Fruit fly (Drosophila melanogaster) whole organism, pupa: ENCODE data around the gene Mt2.

Experiments
- CG14655 ChIP-seq: fragments of 200-800 bp; sonication (Bioruptor generic); optimal IDR thresholded peaks from 3 replicates; lab custom pipeline; 2017; ENCODE audit warnings: mild to moderate bottlenecking, missing biosample characterization, missing genetic modification reagents, missing genetic modification characterization
- CG15710 ChIP-seq: fragments of 200-800 bp; sonication (Bioruptor generic); optimal IDR thresholded peaks from 2 replicates; lab custom pipeline; 2018; ENCODE audit warnings: missing biosample characterization, mild to moderate bottlenecking, missing genetic modification characterization, moderate library complexity
- EcR ChIP-seq: fragments of 200-800 bp; sonication (Bioruptor generic); optimal IDR thresholded peaks from 3 replicates; lab custom pipeline; 2019; ENCODE audit warnings: missing biosample characterization, missing genetic modification characterization, mild to moderate bottlenecking, moderate library complexity, missing genetic modification reagents
- Pif1B ChIP-seq: fragments of 200-800 bp; sonication (Bioruptor generic); optimal IDR thresholded peaks from 3 replicates; lab custom pipeline; 2016; ENCODE audit warnings: missing biosample characterization, missing genetic modification characterization
- rn ChIP-seq: fragments of 200-800 bp; sonication (Bioruptor generic); IDR thresholded peaks from 2 replicates; pipeline ENCODE4 v1.3.6; 2022; ENCODE audit warnings: missing biosample characterization, missing genetic modification characterization

- TF ChIP-seq rn (GFP tag; lab: Robert Waterston, UW) (no peak), Pif1B (GFP tag; lab: Kevin White, UChicago) (no peak), CG15710 (tag; lab: Kevin White, UChicago) (peak; percentile 15), CG14655 (GFP tag; lab: Kevin White, UChicago) (no peak), EcR (no peak)
Observed at dm6 chr2L:12063035-12063434, 33.3 kb upstream of the Mt2 start, which contains the start of gene Rab3-GAP.
